Worm (Caenorhabditis elegans): Measurements from ENCODE around the gene pals-40.

Gene pals-40

ce11 chrIII:1419146-1419636 lies 41.4 kb upstream of the pals-40 start, which contains the start of gene Y82E9BR.3:
Gene Y82E9BR.3, plus strand, starts transcription at chrIII:1419196.
- TF ChIP-seq C34F6.9 (tag; optimal IDR thresholded peaks at IDR 0.05): no peak
- TF ChIP-seq elt-3 (tag; optimal IDR thresholded peaks at IDR 0.05): no peak
- no peak for TF ChIP-seq egl-27 (tag; optimal IDR thresholded peaks at IDR 0.05)

DNA sequence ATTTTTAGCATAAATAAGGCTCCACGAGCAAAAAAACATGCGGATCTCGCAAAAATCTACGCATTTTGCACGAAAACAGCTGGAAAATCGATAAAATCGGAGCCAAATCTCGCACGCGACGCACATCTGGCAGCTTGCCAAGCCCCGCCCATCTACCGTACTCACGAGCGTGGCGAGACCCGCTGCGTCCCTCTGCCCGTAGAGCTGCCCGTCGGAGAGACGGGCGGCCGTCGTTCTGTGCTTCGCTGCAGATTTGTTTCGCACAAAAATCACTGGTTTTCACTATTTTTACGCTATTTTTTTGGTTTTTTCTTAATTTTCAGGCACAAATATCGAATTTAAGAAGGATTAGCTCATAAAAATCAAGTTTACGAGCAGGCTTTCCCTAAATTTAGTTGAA lies 40.9 kb upstream of the pals-40 start:
- peak; percentile 5 to 75 for TF ChIP-seq mdl-1 (tag; optimal IDR thresholded peaks at IDR 0.05)
- TF ChIP-seq ztf-4 (tag; optimal IDR thresholded peaks at IDR 0.05): peak; percentile 63
- no peak for TF ChIP-seq peb-1 (tag; optimal IDR thresholded peaks at IDR 0.05)
- no peak for TF ChIP-seq skn-1 (tag; optimal IDR thresholded peaks at IDR 0.05)
- peak; percentile 40 for TF ChIP-seq mab-5 (tag; optimal IDR thresholded peaks at IDR 0.05)
- peak; percentile 77 for TF ChIP-seq nhr-21 (tag; optimal IDR thresholded peaks at IDR 0.05)
- TF ChIP-seq mbf-1 (tag; optimal IDR thresholded peaks at IDR 0.05): no peak
- TF ChIP-seq nhr-237 (tag; optimal IDR thresholded peaks at IDR 0.05): peak; percentile 37
- TF ChIP-seq lin-39 (tag; optimal IDR thresholded peaks at IDR 0.05): no peak
- peak; percentile 67 for TF ChIP-seq Y55F3AM.14 (GFP tag; optimal IDR thresholded peaks at IDR 0.05)
- TF ChIP-seq unc-62 (GFP tag; optimal IDR thresholded peaks at IDR 0.05): no peak
- peak; percentile 79 for TF ChIP-seq ceh-16 (tag; optimal IDR thresholded peaks at IDR 0.05)
- TF ChIP-seq nhr-10 (tag; optimal IDR thresholded peaks at IDR 0.05): no peak
- peak; percentile 97 for TF ChIP-seq ZK546.5 (tag; optimal IDR thresholded peaks at IDR 0.05)
- TF ChIP-seq elt-3 (tag; optimal IDR thresholded peaks at IDR 0.05): no peak
- TF ChIP-seq nhr-11 (tag; optimal IDR thresholded peaks at IDR 0.05): no peak
- TF ChIP-seq sma-3 (GFP tag; optimal IDR thresholded peaks at IDR 0.05): peak; percentile 88
- TF ChIP-seq zag-1 (tag; optimal IDR thresholded peaks at IDR 0.05): peak; percentile 14
- TF ChIP-seq ztf-11 (tag; optimal IDR thresholded peaks at IDR 0.05): no peak
- peak; percentile 2 for TF ChIP-seq blmp-1 (tag; optimal IDR thresholded peaks at IDR 0.05; ENCODE audit: insufficient read depth)
- TF ChIP-seq R02D3.7 (tag; optimal IDR thresholded peaks at IDR 0.05): no peak
- no peak for TF ChIP-seq ztf-1 (GFP tag; conservative IDR thresholded peaks at IDR 0.05)
- no peak for TF ChIP-seq elt-1 (tag; optimal IDR thresholded peaks at IDR 0.05)
- TF ChIP-seq aly-2 (tag; optimal IDR thresholded peaks at IDR 0.05): no peak
- peak; percentile 90 for TF ChIP-seq lin-11 (tag; optimal IDR thresholded peaks at IDR 0.05)
- TF ChIP-seq F13H6.1 (tag; optimal IDR thresholded peaks at IDR 0.05): peak; percentile 86
- TF ChIP-seq unc-39 (tag; optimal IDR thresholded peaks at IDR 0.05): no peak
- TF ChIP-seq C34F6.9 (tag; optimal IDR thresholded peaks at IDR 0.05): peak; percentile 89
- peak; percentile 40 for TF ChIP-seq ama-1 (optimal IDR thresholded peaks at IDR 0.05)
- TF ChIP-seq unc-55 (GFP tag; optimal IDR thresholded peaks at IDR 0.05): peak; percentile 95
- no peak for TF ChIP-seq nhr-23 (tag; optimal IDR thresholded peaks at IDR 0.05)
- TF ChIP-seq egl-27 (tag; optimal IDR thresholded peaks at IDR 0.05): peak; percentile 30
- peak; percentile 63 for TF ChIP-seq gmeb-1 (tag; optimal IDR thresholded peaks at IDR 0.05)
- peak; percentile 59 for TF ChIP-seq snpc-4 (tag; optimal IDR thresholded peaks at IDR 0.05)
- TF ChIP-seq dmd-4 (tag; optimal IDR thresholded peaks at IDR 0.05): no peak
- TF ChIP-seq nhr-25 (tag; optimal IDR thresholded peaks at IDR 0.05): peak; percentile 84
- TF ChIP-seq alr-1 (tag; optimal IDR thresholded peaks at IDR 0.05): no peak
- peak; percentile 88 for TF ChIP-seq crh-2 (tag; optimal IDR thresholded peaks at IDR 0.05)
- peak; percentile 47 for TF ChIP-seq sem-4 (tag; optimal IDR thresholded peaks at IDR 0.05)
- peak; percentile 96 for TF ChIP-seq lin-13 (GFP tag; optimal IDR thresholded peaks at IDR 0.05)
- TF ChIP-seq lsy-2 (tag; optimal IDR thresholded peaks at IDR 0.05): peak; percentile 98 to 99
- TF ChIP-seq fos-1 (tag; optimal IDR thresholded peaks at IDR 0.05): peak; percentile 75
- no peak for TF ChIP-seq nhr-12 (tag; optimal IDR thresholded peaks at IDR 0.05)
- TF ChIP-seq nhr-129 (tag; optimal IDR thresholded peaks at IDR 0.05): peak; percentile 89
- TF ChIP-seq sma-9 (GFP tag; optimal IDR thresholded peaks at IDR 0.05): peak; percentile 88
- TF ChIP-seq sma-9 (tag; optimal IDR thresholded peaks at IDR 0.05): no peak
- TF ChIP-seq nhr-6 (tag; optimal IDR thresholded peaks at IDR 0.05): peak; percentile 61
- peak; percentile 21 for TF ChIP-seq ceh-82 (tag; optimal IDR thresholded peaks at IDR 0.05)

Measured in whole organism, L2 larva.